Fruit fly (Drosophila melanogaster) whole organism, wandering third instar larva: Measurements from ENCODE around the gene MED26.
"Not testable (repeated sequence)": the region's sequence is repeated elsewhere in the genome, so short reads cannot be mapped to it uniquely, and the experiment has no call there.

Experiments used
- Abd-B ChIP-seq: fragments of >200 bp; optimal IDR thresholded peaks from 2 replicates; lab custom pipeline; 2017; ENCODE audit warnings: missing biosample characterization, missing genetic modification characterization
- CG9705 ChIP-seq: fragments of 200-800 bp; sonication (Bioruptor generic); optimal IDR thresholded peaks from 2 replicates; lab custom pipeline; 2018; ENCODE audit warnings: missing biosample characterization, mild to moderate bottlenecking, missing genetic modification characterization
- CrebA ChIP-seq: fragments of 200-800 bp; sonication (Bioruptor generic); optimal IDR thresholded peaks from 2 replicates; lab custom pipeline; 2016; ENCODE audit warnings: missing biosample characterization, mild to moderate bottlenecking, missing genetic modification characterization, borderline replicate concordance
- Dfd ChIP-seq: fragments of >200 bp; optimal IDR thresholded peaks from 2 replicates; lab custom pipeline; 2017; ENCODE audit warnings: missing biosample characterization, missing genetic modification characterization
- Dif ChIP-seq: fragments of 200-275, 200-300 bp; sonication (Bioruptor generic); optimal IDR thresholded peaks from 2 replicates; lab custom pipeline; 2018; ENCODE audit warnings: missing biosample characterization, missing genetic modification characterization; ENCODE audit not compliant: partially characterized antibody
- GATAd ChIP-seq: sonication (Bioruptor generic); optimal IDR thresholded peaks from 2 replicates; lab custom pipeline; 2016; ENCODE audit warnings: missing biosample characterization, missing genetic modification characterization
- HLH106 ChIP-seq: fragments of 200-800 bp; optimal IDR thresholded peaks from 3 replicates; lab custom pipeline; 2019; ENCODE audit warnings: missing biosample characterization, mild to moderate bottlenecking, missing genetic modification characterization, moderate library complexity
- Hnf4 ChIP-seq: fragments of 200-800 bp; sonication (Bioruptor generic); optimal IDR thresholded peaks from 2 replicates; lab custom pipeline; 2016; ENCODE audit warnings: missing biosample characterization, mild to moderate bottlenecking, missing genetic modification characterization
- Hr78 ChIP-seq: fragments of >200 bp; optimal IDR thresholded peaks from 2 replicates; lab custom pipeline; 2017; ENCODE audit warnings: missing biosample characterization, missing genetic modification characterization
- Hr83 ChIP-seq: fragments of 200-300 bp; sonication (Bioruptor generic); optimal IDR thresholded peaks from 2 replicates; lab custom pipeline; 2016; ENCODE audit warnings: missing biosample characterization, mild to moderate bottlenecking, missing genetic modification characterization, moderate library complexity; ENCODE audit not compliant: poor library complexity, severe bottlenecking
- Jra ChIP-seq: sonication (Bioruptor generic); optimal IDR thresholded peaks from 2 replicates; lab custom pipeline; 2016; ENCODE audit warnings: missing biosample characterization, missing genetic modification characterization
- Mio ChIP-seq: sonication (Bioruptor generic); optimal IDR thresholded peaks from 2 replicates; lab custom pipeline; 2016; ENCODE audit warnings: missing biosample characterization, missing genetic modification characterization
- Myc ChIP-seq: fragments of >200 bp; optimal IDR thresholded peaks from 2 replicates; lab custom pipeline; 2017
- N ChIP-seq: fragments of >200 bp; optimal IDR thresholded peaks from 2 replicates; lab custom pipeline; 2018; ENCODE audit warnings: missing biosample characterization, missing external identifiers, missing genetic modification characterization
- OdsH ChIP-seq: fragments of 200-800 bp; sonication (Bioruptor generic); optimal IDR thresholded peaks from 2 replicates; lab custom pipeline; 2016; ENCODE audit warnings: missing biosample characterization, mild to moderate bottlenecking, missing genetic modification characterization
- Vsx2 ChIP-seq: fragments of 200-300, 225-300 bp; sonication (Bioruptor generic); optimal IDR thresholded peaks from 2 replicates; lab custom pipeline; 2018; ENCODE audit warnings: missing biosample characterization, missing genetic modification characterization; ENCODE audit not compliant: partially characterized antibody
- br ChIP-seq: fragments of 200-800 bp; sonication (Bioruptor generic); optimal IDR thresholded peaks from 2 replicates; lab custom pipeline; 2016; ENCODE audit warnings: missing biosample characterization, missing genetic modification characterization
- brk ChIP-seq: fragments of 200-800 bp; sonication (Bioruptor generic); optimal IDR thresholded peaks from 2 replicates; lab custom pipeline; 2016; ENCODE audit warnings: missing biosample characterization, mild to moderate bottlenecking, missing genetic modification characterization
- dl ChIP-seq, 2 experiments: fragments of 175-275, 200-275 bp in 1 of 2; fragments of 200-275 bp in 1 of 2; sonication (Bioruptor generic); optimal IDR thresholded peaks; lab custom pipeline; 2018; ENCODE audit warnings: mild to moderate bottlenecking in 2 of 2, missing biosample characterization in 2 of 2, missing genetic modification characterization in 2 of 2, moderate library complexity in 2 of 2; ENCODE audit not compliant: partially characterized antibody in 2 of 2, insufficient read depth in 1 of 2
- dmrt93B ChIP-seq: fragments of 200-800 bp; sonication (Bioruptor generic); optimal IDR thresholded peaks from 2 replicates; lab custom pipeline; 2018; ENCODE audit warnings: missing biosample characterization, mild to moderate bottlenecking, missing genetic modification characterization
- dsf ChIP-seq: sonication (Bioruptor generic); optimal IDR thresholded peaks from 2 replicates; lab custom pipeline; 2016; ENCODE audit warnings: missing biosample characterization, missing genetic modification characterization, borderline replicate concordance
- ey ChIP-seq: fragments of 200-800 bp; sonication (Bioruptor generic); optimal IDR thresholded peaks from 2 replicates; lab custom pipeline; 2016; ENCODE audit warnings: missing biosample characterization, missing genetic modification characterization
- fru ChIP-seq: fragments of 200-800 bp; sonication (Bioruptor generic); optimal IDR thresholded peaks from 3 replicates; lab custom pipeline; 2016; ENCODE audit warnings: missing biosample characterization, mild to moderate bottlenecking, missing genetic modification characterization
- h ChIP-seq: fragments of 200-800 bp; sonication (Bioruptor generic); optimal IDR thresholded peaks from 3 replicates; lab custom pipeline; 2016; ENCODE audit warnings: missing biosample characterization, mild to moderate bottlenecking, missing genetic modification characterization
- jim ChIP-seq: fragments of 175-275, 200-325 bp; sonication (Bioruptor generic); optimal IDR thresholded peaks from 2 replicates; lab custom pipeline; 2016; ENCODE audit warnings: missing biosample characterization, mild to moderate bottlenecking, missing genetic modification characterization
- lola ChIP-seq: fragments of >200 bp; optimal IDR thresholded peaks from 2 replicates; lab custom pipeline; 2017; ENCODE audit warnings: missing biosample characterization, missing genetic modification characterization
- pan ChIP-seq: fragments of >200 bp; optimal IDR thresholded peaks from 2 replicates; lab custom pipeline; 2017
- psq ChIP-seq: fragments of 200-800 bp; sonication (Bioruptor generic); optimal IDR thresholded peaks from 3 replicates; lab custom pipeline; 2017; ENCODE audit warnings: missing biosample characterization, mild to moderate bottlenecking, missing genetic modification characterization, moderate library complexity
- rgr ChIP-seq: fragments of 200-800 bp; sonication (Bioruptor generic); optimal IDR thresholded peaks from 3 replicates; lab custom pipeline; 2016; ENCODE audit warnings: missing biosample characterization, mild to moderate bottlenecking, missing genetic modification characterization
- sage ChIP-seq: fragments of 200-800 bp; sonication (Bioruptor generic); optimal IDR thresholded peaks from 2 replicates; lab custom pipeline; 2016; ENCODE audit warnings: missing biosample characterization, mild to moderate bottlenecking, missing genetic modification characterization
- sv ChIP-seq: fragments of 200-800 bp; sonication (Bioruptor generic); optimal IDR thresholded peaks from 3 replicates; lab custom pipeline; 2016; ENCODE audit warnings: missing biosample characterization, missing genetic modification characterization
- tai ChIP-seq: sonication (Bioruptor generic); optimal IDR thresholded peaks from 2 replicates; lab custom pipeline; 2016; ENCODE audit warnings: missing biosample characterization, missing genetic modification characterization
- woc ChIP-seq: sonication (Bioruptor generic); optimal IDR thresholded peaks from 2 replicates; lab custom pipeline; 2016; ENCODE audit warnings: missing biosample characterization, mild to moderate bottlenecking, missing genetic modification characterization

MED26 gene

DNA sequence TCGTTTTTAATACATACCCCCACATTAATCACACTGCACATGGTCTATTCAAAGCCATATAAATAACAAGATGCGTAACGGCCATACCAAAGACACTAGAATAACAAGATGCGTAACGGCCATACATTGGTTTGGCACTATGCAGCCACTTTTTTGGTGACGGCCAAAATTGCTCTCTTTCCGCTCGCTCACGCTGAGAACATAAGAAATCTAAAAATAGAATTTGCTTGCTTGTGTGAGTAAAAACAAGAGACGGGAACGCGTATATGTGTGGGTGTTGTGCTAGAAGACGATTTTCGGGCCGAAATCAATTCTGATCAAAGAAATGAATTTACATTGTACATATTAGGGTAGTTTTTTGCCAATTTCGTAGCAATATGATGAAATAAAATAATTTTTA is at the start of gene MED26:
MED26 (minus strand) TSS at position 101 of the 400 bp plus-strand sequence.
- TF ChIP-seq dsf, woc, fru (GFP tag; lab: Kevin White, UChicago): not testable (repeated sequence)

DNA sequence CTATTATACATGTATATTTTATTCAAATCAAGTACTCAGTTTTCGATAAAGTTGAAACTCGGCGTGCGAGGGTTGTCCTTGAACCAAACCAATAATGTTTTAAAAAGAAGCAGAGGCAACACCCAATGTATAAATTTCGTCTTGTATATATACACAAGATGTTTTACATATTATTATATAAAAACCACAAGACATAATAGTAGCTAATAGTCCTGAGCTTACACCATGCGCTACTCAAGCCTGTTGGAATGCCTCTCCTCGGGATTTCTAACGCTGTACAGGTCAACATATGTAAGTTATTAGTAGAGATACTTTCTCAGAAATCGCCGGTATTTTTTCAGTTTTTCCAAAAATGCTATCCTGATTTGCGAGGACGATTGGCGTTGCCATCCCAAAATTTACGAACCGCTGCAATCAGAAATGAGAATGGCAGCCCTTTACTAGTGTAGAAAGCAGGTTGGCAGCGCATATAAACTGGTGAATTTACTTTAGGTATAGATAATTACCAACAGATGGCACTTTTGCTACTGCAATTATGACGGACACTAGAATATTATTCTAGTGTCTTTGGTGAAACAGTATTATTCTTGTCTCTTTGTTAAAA is 46.9 kb upstream of the MED26 start:
- TF ChIP-seq Myc, result peak; percentile 61
- TF ChIP-seq lola, result no peak
- no peak for TF ChIP-seq Dfd

DNA sequence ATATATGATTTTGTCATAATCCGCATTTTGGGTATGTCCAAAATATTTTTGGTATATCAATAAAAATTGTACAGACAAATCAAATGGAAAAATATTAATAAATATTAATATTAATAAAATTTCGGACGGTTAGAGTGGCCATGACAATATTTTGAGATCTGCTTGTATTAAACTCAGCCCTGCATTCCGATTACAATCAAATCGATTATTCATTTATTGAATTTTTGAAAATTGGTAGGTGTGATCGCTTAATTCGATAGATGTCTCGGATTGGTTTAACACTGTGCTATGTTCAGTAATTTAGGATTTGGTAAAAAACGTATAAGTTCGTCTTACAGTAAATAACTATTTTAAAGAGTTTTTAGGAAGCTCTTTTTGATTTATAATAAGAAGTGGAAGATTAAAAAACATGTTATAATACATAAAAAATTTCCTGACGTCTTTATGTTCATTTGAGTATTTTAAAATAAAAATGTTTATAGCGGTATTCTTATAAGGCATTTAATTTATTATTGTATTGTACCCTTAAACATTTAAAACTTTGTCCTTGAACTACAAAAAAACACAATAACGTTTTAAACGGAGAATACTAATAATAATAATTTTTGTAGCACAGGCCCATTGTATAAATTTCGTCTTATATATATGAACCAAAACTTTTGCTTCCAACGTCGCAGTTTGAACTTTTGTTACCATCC is 46.2 kb upstream of the MED26 start:
- TF ChIP-seq br (GFP tag; lab: Kevin White, UChicago) (no peak), brk (GFP tag; lab: Kevin White, UChicago) (peak; percentile 26)

- TF ChIP-seq h (GFP tag; lab: Kevin White, UChicago) (no peak), tai (no peak), brk (GFP tag; lab: Kevin White, UChicago) (peak; percentile 28), fru (GFP tag; lab: Kevin White, UChicago) (no peak), psq (GFP tag; lab: Kevin White, UChicago) (no peak), br (GFP tag; lab: Kevin White, UChicago) (no peak), jim (GFP tag; lab: Kevin White, UChicago) (no peak), CG9705 (GFP tag; lab: Kevin White, UChicago) (no peak), CrebA (peak; percentile 27), sage (GFP tag; lab: Kevin White, UChicago) (no peak), Dif (GFP tag; lab: Kevin White, UChicago) (peak; percentile 9)
Observed at dm6 chr4:834452-834820, 45.7 kb upstream of the MED26 start.

DNA sequence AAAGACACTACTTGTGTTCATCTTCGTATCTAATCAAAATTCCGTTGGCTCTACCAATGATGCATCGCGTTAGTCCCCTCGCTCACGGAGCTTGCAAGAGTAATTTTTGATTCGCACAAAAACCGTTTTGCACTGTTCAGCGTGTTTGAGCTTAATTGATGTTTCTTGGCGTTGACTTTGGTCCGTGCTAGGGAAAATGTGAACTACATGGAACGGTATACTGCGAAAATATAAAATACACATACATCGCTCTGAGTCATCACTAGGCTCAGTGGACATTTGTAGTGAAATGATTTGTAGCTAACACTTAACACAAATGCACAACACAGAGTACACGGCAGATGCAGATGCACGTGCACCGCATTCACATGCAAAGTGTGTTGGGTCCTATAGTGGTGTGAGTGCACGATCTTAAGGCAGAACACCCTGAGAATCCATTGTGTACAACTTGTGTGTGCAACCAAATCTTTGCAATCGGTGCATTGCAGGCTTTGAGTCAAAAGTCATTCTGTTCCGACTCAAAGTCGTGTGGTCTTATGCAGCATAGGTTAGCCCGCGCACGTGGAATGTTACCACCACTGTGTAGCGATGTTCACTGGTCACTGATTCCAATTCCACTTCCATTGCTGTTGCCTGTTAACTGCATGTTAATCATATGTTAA is 45.1 kb upstream of the MED26 start, which contains the start of gene Sox102F:
Sox102F (minus strand) TSS at position 604 of the 662 bp plus-strand sequence.
- no peak for TF ChIP-seq dsf (GFP tag; lab: Kevin White, UChicago)
- TF ChIP-seq HLH106 (tag; lab: Kevin White, UChicago), result no peak
- no peak for TF ChIP-seq tai

DNA sequence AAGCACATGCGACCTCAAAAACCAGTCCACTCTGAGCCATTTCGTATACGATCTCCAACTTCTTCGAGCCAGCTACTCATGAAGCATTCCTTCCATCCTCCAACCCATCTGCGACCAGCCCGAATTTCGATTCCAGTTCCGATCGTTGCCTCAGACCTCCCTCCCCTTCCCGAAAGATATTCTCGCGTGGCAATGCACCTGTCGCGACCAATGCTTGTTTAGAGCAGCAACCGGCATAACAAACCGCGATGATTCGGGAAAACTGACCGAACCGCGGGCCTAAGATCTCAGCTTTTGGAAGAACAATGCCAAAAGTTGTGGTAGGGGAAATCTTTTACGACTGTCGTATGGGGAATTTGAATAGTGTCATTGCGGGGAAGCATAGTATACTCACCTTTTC is 44.2 kb upstream of the MED26 start:
- TF ChIP-seq dmrt93B (GFP tag; lab: Kevin White, UChicago) (no peak), Mio (GFP tag; lab: Kevin White, UChicago) (no peak), sage (GFP tag; lab: Kevin White, UChicago) (no peak), sv (GFP tag; lab: Kevin White, UChicago) (no peak), psq (GFP tag; lab: Kevin White, UChicago) (no peak), Hr83 (GFP tag; lab: Kevin White, UChicago) (peak; percentile 25), Hr78 (GFP tag; lab: Kevin White, UChicago) (no peak), Vsx2 (GFP tag; lab: Kevin White, UChicago) (peak; percentile 33), tai (no peak)
- TF ChIP-seq, all 38 proteins: peak for 2

DNA sequence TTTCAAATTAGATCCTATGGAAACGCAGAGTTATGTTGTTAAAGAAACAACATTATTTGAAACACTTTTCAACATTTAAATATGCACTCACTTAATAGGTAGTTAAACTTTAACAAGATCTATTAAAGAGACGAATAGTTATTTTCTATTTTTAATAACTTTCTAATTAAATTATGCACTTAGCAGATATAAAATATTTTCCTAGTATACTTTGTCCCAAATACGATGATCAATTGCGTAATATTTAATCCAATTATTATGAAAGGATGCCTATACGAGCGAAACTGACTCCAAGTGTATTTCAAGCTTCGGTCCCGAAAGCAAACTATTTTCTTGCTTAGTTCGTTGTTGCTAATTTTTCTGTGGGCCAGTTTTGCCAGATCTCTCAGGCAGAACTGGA is 43.0 kb upstream of the MED26 start:
- TF ChIP-seq Jra (GFP tag; lab: Kevin White, UChicago), result no peak
- no peak for TF ChIP-seq ey (GFP tag; lab: Kevin White, UChicago)
- TF ChIP-seq rgr (GFP tag; lab: Kevin White, UChicago), result no peak
- TF ChIP-seq Abd-B (GFP tag; lab: Kevin White, UChicago), result no peak
- no peak for TF ChIP-seq tai
- no peak for TF ChIP-seq Hnf4
- TF ChIP-seq dl (GFP tag; optimal IDR thresholded peaks at IDR 0.05; lab: Kevin White, UChicago; ENCODE audit: insufficient read depth in 1 of 2, partially characterized antibody in 2 of 2), result no peak
- no peak for TF ChIP-seq GATAd (GFP tag; lab: Kevin White, UChicago)
- TF ChIP-seq N (GFP tag; lab: Kevin White, UChicago), result no peak
- TF ChIP-seq Vsx2 (GFP tag; lab: Kevin White, UChicago), result no peak
- no peak for TF ChIP-seq pan
- no peak for TF ChIP-seq sv (GFP tag; lab: Kevin White, UChicago)
- no peak for TF ChIP-seq woc (GFP tag; lab: Kevin White, UChicago)
- TF ChIP-seq OdsH (GFP tag; lab: Kevin White, UChicago), result no peak
- no peak for TF ChIP-seq Dif (GFP tag; lab: Kevin White, UChicago)
- no peak for TF ChIP-seq Myc
